Worm (Caenorhabditis elegans) whole organism, mixed stage, embryonic: ENCODE results near the gene C16C4.17.

Experiments
- ceh-83 ChIP-seq: fragments of 200-800 bp; sonication (Bioruptor generic); optimal IDR thresholded peaks from 2 replicates; lab custom pipeline; 2018; ENCODE audit warnings: mild to moderate bottlenecking, missing genetic modification characterization, missing compliant biosample characterization
- ces-1 ChIP-seq: fragments of 150-350 bp; optimal IDR thresholded peaks from 2 replicates; lab custom pipeline; 2014; ENCODE audit warnings: missing biosample characterization, missing genetic modification reagents, missing genetic modification characterization
- lin-13 ChIP-seq: fragments of 150-350 bp; optimal IDR thresholded peaks from 2 replicates; lab custom pipeline; 2014; ENCODE audit warnings: missing biosample characterization, missing genetic modification characterization
- nhr-12 ChIP-seq: fragments of 150-350 bp; optimal IDR thresholded peaks from 2 replicates; lab custom pipeline; 2014; ENCODE audit warnings: missing biosample characterization, missing genetic modification characterization
- pha-4 ChIP-seq: fragments of 150-350 bp; optimal IDR thresholded peaks from 2 replicates; lab custom pipeline; 2018; ENCODE audit warnings: missing biosample characterization, missing genetic modification reagents, missing genetic modification characterization
- sem-2 ChIP-seq: fragments of 200-800 bp; sonication (Bioruptor generic); optimal IDR thresholded peaks from 2 replicates; lab custom pipeline; 2018; ENCODE audit warnings: mild to moderate bottlenecking, missing genetic modification characterization, missing compliant biosample characterization
- ztf-11 ChIP-seq: fragments of 150-350 bp; optimal IDR thresholded peaks from 2 replicates; lab custom pipeline; 2014; ENCODE audit warnings: missing biosample characterization, missing genetic modification characterization

ce11 chrII:1893912-1894311, 29.5 kb downstream of the C16C4.17 start, which contains the start of gene C16C4.1:
- TF ChIP-seq ztf-11 (tag; lab: Kevin White, UChicago), result no peak
- no peak for TF ChIP-seq pha-4 (tag; lab: Kevin White, UChicago)
- TF ChIP-seq ceh-83 (GFP tag; lab: Kevin White, UChicago), result no peak
- TF ChIP-seq nhr-12 (tag; lab: Kevin White, UChicago), result no peak
- no peak for TF ChIP-seq sem-2
- no peak for TF ChIP-seq ces-1 (GFP tag; lab: Kevin White, UChicago)
- no peak for TF ChIP-seq lin-13 (tag; lab: Kevin White, UChicago)
